Worm (Caenorhabditis elegans): ENCODE results near the gene twk-36.

DNA sequence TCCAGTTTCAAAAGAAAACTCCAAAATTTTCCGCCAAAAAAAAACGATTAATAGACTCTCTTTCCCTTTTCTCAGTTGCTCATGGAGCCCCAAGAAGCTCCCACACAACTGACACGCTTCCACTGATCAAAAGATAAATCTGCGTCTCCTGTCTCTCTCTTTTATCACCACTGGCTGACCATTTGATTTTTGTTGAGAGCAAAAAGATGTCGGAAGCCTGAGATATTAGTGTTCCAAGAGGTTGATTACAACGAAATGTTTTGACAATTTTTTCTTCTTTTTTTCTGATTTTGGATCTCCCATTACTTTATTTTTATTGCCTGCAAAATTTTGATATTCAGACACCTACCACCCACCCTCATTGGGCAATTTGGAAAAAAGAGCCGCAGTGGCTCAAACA, 14.3 kb downstream of the twk-36 start, which contains the start of gene twk-42:
- TF ChIP-seq aly-2 (tag; optimal IDR thresholded peaks at IDR 0.05) (no peak), ama-1 (optimal IDR thresholded peaks at IDR 0.05) (no peak), unc-62 (GFP tag; optimal IDR thresholded peaks at IDR 0.05) (no peak), ztf-11 (tag; optimal IDR thresholded peaks at IDR 0.05) (no peak), nhr-28 (tag; optimal IDR thresholded peaks at IDR 0.05) (no peak), nfya-1 (tag; optimal IDR thresholded peaks at IDR 0.05; ENCODE audit: insufficient read depth) (no peak)

Data from whole organism, L3 larva.